Worm (Caenorhabditis elegans) whole organism, early embryonic: Measurements from ENCODE around the gene lmp-2.

Experiments
- B0310.2 ChIP-seq: sonication (generic microtip); optimal IDR thresholded peaks from 2 replicates; lab custom pipeline; 2016; ENCODE audit warnings: mild to moderate bottlenecking, missing genetic modification characterization, missing compliant biosample characterization
- F13C5.2 ChIP-seq: sonication (generic microtip); optimal IDR thresholded peaks from 2 replicates; lab custom pipeline; 2017; ENCODE audit warnings: mild to moderate bottlenecking, missing genetic modification characterization, inconsistent platforms, missing compliant biosample characterization
- ama-1 ChIP-seq: fragments of 150-350 bp; optimal IDR thresholded peaks from 2 replicates; lab custom pipeline; 2014
- ceh-36 ChIP-seq: sonication (generic microtip); optimal IDR thresholded peaks from 2 replicates; lab custom pipeline; 2016; ENCODE audit warnings: missing genetic modification characterization, inconsistent platforms, missing compliant biosample characterization
- flt-1 ChIP-seq: fragments of 200-800 bp; sonication (Bioruptor generic); IDR thresholded peaks from 2 replicates; pipeline ENCODE4 v1.3.6; 2022; ENCODE audit warnings: missing genetic modification characterization, missing compliant biosample characterization
- hmbx-1 ChIP-seq: sonication (generic microtip); optimal IDR thresholded peaks from 2 replicates; lab custom pipeline; 2016; ENCODE audit warnings: mild to moderate bottlenecking, missing genetic modification characterization, missing compliant biosample characterization
- hmg-4 ChIP-seq: fragments of 200-800 bp; sonication (Bioruptor generic); optimal IDR thresholded peaks from 2 replicates; lab custom pipeline; 2018; ENCODE audit warnings: mild to moderate bottlenecking, missing genetic modification characterization, missing compliant biosample characterization
- hnd-1 ChIP-seq: sonication (generic microtip); optimal IDR thresholded peaks from 2 replicates; lab custom pipeline; 2016; ENCODE audit warnings: missing genetic modification characterization, missing compliant biosample characterization
- pes-1 ChIP-seq: fragments of 200-800 bp; sonication (Bioruptor generic); IDR thresholded peaks from 2 replicates; pipeline ENCODE4 v1.3.6; 2022; ENCODE audit warnings: missing genetic modification reagents, missing genetic modification characterization, missing compliant biosample characterization
- tbx-37 ChIP-seq: fragments of 200-800 bp; sonication (Bioruptor generic); conservative IDR thresholded peaks from 2 replicates; pipeline ENCODE4 v1.3.6; 2022; ENCODE audit warnings: missing genetic modification reagents, missing genetic modification characterization, missing compliant biosample characterization

ce11 chrX:1093154-1093553, 32.3 kb upstream of the lmp-2 start:
- TF ChIP-seq flt-1 (GFP tag; lab: Robert Waterston, UW): 0 out of 2 replicates have a peak, but pooled peaks have one; percentile 13
- no peak for TF ChIP-seq ceh-36 (tag; lab: Kevin White, UChicago)
- no peak for TF ChIP-seq ama-1 (lab: Kevin White, UChicago)
- TF ChIP-seq hmbx-1 (tag; lab: Kevin White, UChicago): no peak
- TF ChIP-seq hmg-4 (GFP tag; lab: Kevin White, UChicago): peak; percentile 91
- TF ChIP-seq F13C5.2 (tag; lab: Kevin White, UChicago): peak; percentile 91
- TF ChIP-seq B0310.2 (tag; lab: Kevin White, UChicago): no peak
- no peak for TF ChIP-seq tbx-37 (GFP tag; lab: Robert Waterston, UW)
- TF ChIP-seq hnd-1: peak; percentile 9
- no peak for TF ChIP-seq pes-1 (GFP tag; lab: Robert Waterston, UW)
